Fruit fly (Drosophila melanogaster) whole organism, embryonic: ENCODE results near the gene CG46434.

ENCODE experiments used
- Asciz ChIP-seq: fragments of 200-800 bp; sonication (Bioruptor generic); optimal IDR thresholded peaks from 2 replicates; lab custom pipeline; 2017; ENCODE audit warnings: missing biosample characterization, mild to moderate bottlenecking, missing genetic modification characterization, missing genetic modification reagents
- CG10543 ChIP-seq: fragments of 200-800 bp; sonication (Bioruptor generic); optimal IDR thresholded peaks from 3 replicates; lab custom pipeline; 2017; ENCODE audit warnings: missing biosample characterization, mild to moderate bottlenecking, missing genetic modification characterization, moderate library complexity
- CG11085 ChIP-seq: fragments of 200-800 bp; sonication (Bioruptor generic); IDR thresholded peaks from 2 replicates; pipeline ENCODE4 v1.3.6; 2022; ENCODE audit warnings: missing biosample characterization, missing genetic modification characterization
- CG11247 ChIP-seq: fragments of 200-800 bp; sonication (Bioruptor generic); IDR thresholded peaks from 2 replicates; pipeline ENCODE4 v1.3.6; 2022; ENCODE audit warnings: missing biosample characterization, missing genetic modification characterization
- CG12236 ChIP-seq: fragments of 200-800 bp; sonication (Bioruptor generic); optimal IDR thresholded peaks from 2 replicates; lab custom pipeline; 2016; ENCODE audit warnings: missing biosample characterization, missing genetic modification characterization
- CG12391 ChIP-seq: fragments of 200-800 bp; sonication (Bioruptor generic); optimal IDR thresholded peaks from 3 replicates; lab custom pipeline; 2018; ENCODE audit warnings: missing biosample characterization, mild to moderate bottlenecking, missing genetic modification characterization, moderate library complexity
- CG12769 ChIP-seq: fragments of 200-800 bp; sonication (Bioruptor generic); optimal IDR thresholded peaks from 2 replicates; lab custom pipeline; 2019; ENCODE audit warnings: missing biosample characterization, mild to moderate bottlenecking, missing genetic modification characterization, moderate library complexity
- CG13424 ChIP-seq: fragments of 200-800 bp; sonication (Bioruptor generic); optimal IDR thresholded peaks from 2 replicates; lab custom pipeline; 2019; ENCODE audit warnings: missing biosample characterization, mild to moderate bottlenecking, missing genetic modification characterization, moderate library complexity
- CG15269 ChIP-seq: fragments of 200-800 bp; sonication (Bioruptor generic); optimal IDR thresholded peaks from 2 replicates; lab custom pipeline; 2018; ENCODE audit warnings: missing biosample characterization, mild to moderate bottlenecking, missing genetic modification characterization, moderate library complexity
- CG15479 ChIP-seq: fragments of 200-800 bp; sonication (Bioruptor generic); optimal IDR thresholded peaks from 3 replicates; lab custom pipeline; 2019; ENCODE audit warnings: missing biosample characterization, mild to moderate bottlenecking, missing genetic modification characterization, moderate library complexity
- CG15601 ChIP-seq: fragments of 200-800 bp; sonication (Bioruptor generic); optimal IDR thresholded peaks from 3 replicates; lab custom pipeline; 2019; ENCODE audit warnings: missing biosample characterization, mild to moderate bottlenecking, missing genetic modification characterization, moderate library complexity
- CG17612 ChIP-seq: fragments of 200-800 bp; sonication (Bioruptor generic); IDR thresholded peaks from 2 replicates; pipeline ENCODE4 v1.3.6; 2022; ENCODE audit warnings: missing biosample characterization, missing genetic modification characterization
- CG1792 ChIP-seq: fragments of 200-800 bp; sonication (Bioruptor generic); optimal IDR thresholded peaks from 2 replicates; lab custom pipeline; 2016; ENCODE audit warnings: missing biosample characterization, missing genetic modification characterization
- CG2712 ChIP-seq: fragments of 200-800 bp; optimal IDR thresholded peaks from 3 replicates; lab custom pipeline; 2019; ENCODE audit warnings: missing biosample characterization, mild to moderate bottlenecking, missing genetic modification characterization, moderate library complexity
- CG8478 ChIP-seq: fragments of >200 bp; optimal IDR thresholded peaks from 2 replicates; lab custom pipeline; 2018
- CG8924 ChIP-seq: fragments of 200-800 bp; optimal IDR thresholded peaks from 3 replicates; lab custom pipeline; 2019; ENCODE audit warnings: missing biosample characterization, mild to moderate bottlenecking, missing genetic modification characterization, moderate library complexity
- CG9876 ChIP-seq: fragments of 200-800 bp; sonication (Bioruptor generic); optimal IDR thresholded peaks from 2 replicates; lab custom pipeline; 2016; ENCODE audit warnings: missing biosample characterization, missing genetic modification characterization
- Dad ChIP-seq: fragments of 200-800 bp; sonication (Bioruptor generic); optimal IDR thresholded peaks from 3 replicates; lab custom pipeline; 2016; ENCODE audit warnings: missing biosample characterization, missing genetic modification characterization
- Deaf1 ChIP-seq: fragments of 200-800 bp; optimal IDR thresholded peaks from 3 replicates; lab custom pipeline; 2019; ENCODE audit warnings: missing biosample characterization, mild to moderate bottlenecking, missing genetic modification characterization, moderate library complexity
- Fer1 ChIP-seq: fragments of 200-800 bp; sonication (Bioruptor generic); optimal IDR thresholded peaks from 2 replicates; lab custom pipeline; 2017; ENCODE audit warnings: missing biosample characterization, mild to moderate bottlenecking, missing genetic modification characterization
- Kr ChIP-seq: fragments of 200-800 bp; sonication (Bioruptor generic); optimal IDR thresholded peaks from 2 replicates; lab custom pipeline; 2017; ENCODE audit warnings: missing biosample characterization, mild to moderate bottlenecking, missing genetic modification characterization
- Meics ChIP-seq: fragments of 200-800 bp; sonication (Bioruptor generic); optimal IDR thresholded peaks from 2 replicates; lab custom pipeline; 2017; ENCODE audit warnings: missing biosample characterization, mild to moderate bottlenecking, missing genetic modification characterization
- NK7.1 ChIP-seq: fragments of 200-800 bp; sonication (Bioruptor generic); optimal IDR thresholded peaks from 3 replicates; lab custom pipeline; 2016; ENCODE audit warnings: missing biosample characterization, missing genetic modification characterization
- caup ChIP-seq: fragments of 200-800 bp; sonication (Bioruptor generic); optimal IDR thresholded peaks from 3 replicates; lab custom pipeline; 2017; ENCODE audit warnings: missing biosample characterization, mild to moderate bottlenecking, missing genetic modification characterization, moderate library complexity; ENCODE audit not compliant: severe bottlenecking
- cg ChIP-seq: fragments of 200-800 bp; sonication (Bioruptor generic); optimal IDR thresholded peaks from 3 replicates; lab custom pipeline; 2019; ENCODE audit warnings: missing biosample characterization, mild to moderate bottlenecking, missing genetic modification characterization, moderate library complexity
- chm ChIP-seq: fragments of 200-800 bp; sonication (Bioruptor generic); IDR thresholded peaks from 2 replicates; pipeline ENCODE4 v1.3.6; 2022; ENCODE audit warnings: missing biosample characterization, missing genetic modification characterization
- dan ChIP-seq: fragments of 200-800 bp; sonication (Bioruptor generic); IDR thresholded peaks from 2 replicates; pipeline ENCODE4 v1.3.6; 2022; ENCODE audit warnings: missing biosample characterization, missing genetic modification characterization
- fru ChIP-seq: fragments of >200 bp; optimal IDR thresholded peaks from 2 replicates; lab custom pipeline; 2017
- gfzf ChIP-seq: fragments of 200-800 bp; sonication (Bioruptor generic); optimal IDR thresholded peaks from 2 replicates; lab custom pipeline; 2016; ENCODE audit warnings: missing biosample characterization, mild to moderate bottlenecking, missing genetic modification characterization, moderate library complexity
- klu ChIP-seq: fragments of 200-800 bp; sonication (Bioruptor generic); IDR thresholded peaks from 2 replicates; pipeline ENCODE4 v1.3.6; 2022; ENCODE audit warnings: missing biosample characterization, missing genetic modification characterization
- odd ChIP-seq: fragments of 200-800 bp; sonication (Bioruptor generic); optimal IDR thresholded peaks from 2 replicates; lab custom pipeline; 2017; ENCODE audit warnings: missing biosample characterization, mild to moderate bottlenecking, missing genetic modification characterization
- onecut ChIP-seq: fragments of 200-800 bp; sonication (Bioruptor generic); IDR thresholded peaks from 2 replicates; pipeline ENCODE4 v1.3.6; 2022; ENCODE audit warnings: missing biosample characterization, missing genetic modification characterization
- phol ChIP-seq: fragments of 200-800 bp; sonication (Bioruptor generic); optimal IDR thresholded peaks from 3 replicates; lab custom pipeline; 2018; ENCODE audit warnings: missing biosample characterization, mild to moderate bottlenecking, missing genetic modification characterization, moderate library complexity
- prd ChIP-seq, 3 experiments: fragments of >200 bp in 2 of 3; fragments of 200-800 bp in 1 of 3; sonication (Bioruptor generic) in 1 of 3; optimal IDR thresholded peaks in 2 of 3; IDR thresholded peaks in 1 of 3; 2 replicates in 2 of 3; 3 replicates in 1 of 3; pipeline versions ENCODE4 v1.3.6 to Lab custom; 2017 to 2022; ENCODE audit warnings: missing biosample characterization in 1 of 3, missing genetic modification characterization in 1 of 3
- pros ChIP-seq: fragments of 200-800 bp; sonication (Bioruptor generic); optimal IDR thresholded peaks from 3 replicates; lab custom pipeline; 2019; ENCODE audit warnings: missing biosample characterization, mild to moderate bottlenecking, missing genetic modification characterization, moderate library complexity
- repo ChIP-seq: fragments of 200-800 bp; sonication (Bioruptor generic); optimal IDR thresholded peaks from 2 replicates; lab custom pipeline; 2016; ENCODE audit warnings: missing biosample characterization, missing genetic modification characterization
- rib ChIP-seq: fragments of 200-800 bp; sonication (Bioruptor generic); IDR thresholded peaks from 2 replicates; pipeline ENCODE4 v1.3.6; 2022; ENCODE audit warnings: missing biosample characterization, missing genetic modification characterization
- run ChIP-seq: fragments of 200-800 bp; sonication (Bioruptor generic); optimal IDR thresholded peaks from 3 replicates; lab custom pipeline; 2018; ENCODE audit warnings: missing biosample characterization, mild to moderate bottlenecking, missing genetic modification characterization
- sens ChIP-seq: fragments of 200-800 bp; sonication (Bioruptor generic); peaks from one replicate; lab custom pipeline; 2016; ENCODE audit warnings: missing biosample characterization, missing genetic modification characterization
- seq ChIP-seq: fragments of 200-800 bp; sonication (Bioruptor generic); IDR thresholded peaks from 2 replicates; pipeline ENCODE4 v1.3.6; 2022; ENCODE audit warnings: missing biosample characterization, missing genetic modification characterization
- shn ChIP-seq: fragments of 200-800 bp; sonication (Bioruptor generic); optimal IDR thresholded peaks from 3 replicates; lab custom pipeline; 2016; ENCODE audit warnings: missing biosample characterization, missing genetic modification characterization
- tap ChIP-seq: fragments of 200-800 bp; optimal IDR thresholded peaks from 3 replicates; lab custom pipeline; 2019; ENCODE audit warnings: missing biosample characterization, mild to moderate bottlenecking, missing genetic modification characterization, moderate library complexity
- tup ChIP-seq: fragments of 200-800 bp; sonication (Bioruptor generic); optimal IDR thresholded peaks from 2 replicates; lab custom pipeline; 2016; ENCODE audit warnings: missing biosample characterization, mild to moderate bottlenecking, missing genetic modification characterization, moderate library complexity
- wdn ChIP-seq: fragments of 200-800 bp; sonication (Bioruptor generic); IDR thresholded peaks from 2 replicates; pipeline ENCODE4 v1.3.6; 2022; ENCODE audit warnings: missing biosample characterization, missing genetic modification characterization
- zen ChIP-seq: fragments of 200-800 bp; sonication (Bioruptor generic); optimal IDR thresholded peaks from 3 replicates; lab custom pipeline; 2018; ENCODE audit warnings: missing biosample characterization, mild to moderate bottlenecking, missing genetic modification characterization, moderate library complexity
- zen2 ChIP-seq: fragments of 200-800 bp; sonication (Bioruptor generic); IDR thresholded peaks from 3 replicates; pipeline ENCODE4 v1.3.6; 2022; ENCODE audit warnings: missing biosample characterization, missing genetic modification characterization; ENCODE audit not compliant: partially characterized antibody

CG46434 gene

dm6 chr3L:19557996-19558375 lies 14.0 kb upstream of the CG46434 start (continued):
- TF ChIP-seq prd (optimal IDR thresholded peaks at IDR 0.05; lab: Kevin White, UChicago) (no peak), prd (GFP tag; IDR thresholded peaks at IDR 0.05; lab: Robert Waterston, UW) (no peak), Fer1 (no peak), CG12391 (tag; lab: Kevin White, UChicago) (no peak), CG15601 (tag; lab: Kevin White, UChicago) (no peak), CG15479 (GFP tag; lab: Kevin White, UChicago) (no peak), caup (GFP tag; lab: Kevin White, UChicago) (no peak), pros (GFP tag; lab: Kevin White, UChicago) (peak; percentile 68), CG1792 (no peak), sens (GFP tag; lab: Kevin White, UChicago) (peak; percentile 69), seq (GFP tag; lab: Robert Waterston, UW) (no peak), gfzf (GFP tag; lab: Kevin White, UChicago) (no peak), Asciz (GFP tag; lab: Kevin White, UChicago) (no peak), NK7.1 (GFP tag; lab: Kevin White, UChicago) (no peak), chm (GFP tag; lab: Robert Waterston, UW) (no peak), zen (no peak), CG13424 (tag; lab: Kevin White, UChicago) (no peak), CG8924 (no peak), zen2 (GFP tag; lab: Robert Waterston, UW) (no peak), Meics (GFP tag; lab: Kevin White, UChicago) (no peak), onecut (GFP tag; lab: Robert Waterston, UW) (peak; percentile 23; the same call in 1 of the 2 replicates), Deaf1 (peak; percentile 64), tup (no peak), tap (tag; lab: Kevin White, UChicago) (no peak), wdn (GFP tag; lab: Robert Waterston, UW) (peak; percentile 5; the same call in 1 of the 2 replicates), shn (GFP tag; lab: Kevin White, UChicago) (no peak), odd (GFP tag; lab: Kevin White, UChicago) (no peak), CG17612 (GFP tag; lab: Robert Waterston, UW) (no peak), phol (tag; lab: Kevin White, UChicago) (no peak), dan (GFP tag; lab: Robert Waterston, UW) (no peak), klu (no peak), CG11085 (GFP tag; lab: Robert Waterston, UW) (no peak), rib (GFP tag; lab: Robert Waterston, UW) (no peak), CG8478 (lab: Kevin White, UChicago) (no peak), run (tag; lab: Kevin White, UChicago) (no peak), CG12236 (no peak), fru (no peak), CG9876 (no peak), cg (peak; percentile 68), CG10543 (GFP tag; lab: Kevin White, UChicago) (peak; percentile 51), CG2712 (tag; lab: Kevin White, UChicago) (no peak), CG11247 (GFP tag; lab: Robert Waterston, UW) (no peak), Kr (GFP tag; lab: Kevin White, UChicago) (no peak), Dad (no peak), CG15269 (tag; lab: Kevin White, UChicago) (no peak), repo (GFP tag; lab: Kevin White, UChicago) (no peak), CG12769 (peak; percentile 85)
